Worm (Caenorhabditis elegans) whole organism, L4 larva: Measurements from ENCODE around the gene srv-19.

Experiments used
- aly-2 ChIP-seq: sonication (generic microtip); optimal IDR thresholded peaks from 2 replicates; lab custom pipeline; 2018; ENCODE audit warnings: missing biosample characterization, missing genetic modification characterization
- ces-1 ChIP-seq: fragments of 150-350 bp; sonication (generic microtip); optimal IDR thresholded peaks from 4 replicates; lab custom pipeline; 2014; ENCODE audit warnings: missing biosample characterization, missing genetic modification reagents, missing genetic modification characterization
- lir-3 ChIP-seq: sonication (generic microtip); optimal IDR thresholded peaks from 2 replicates; lab custom pipeline; 2016; ENCODE audit warnings: mild to moderate bottlenecking, missing genetic modification characterization, missing compliant biosample characterization
- pha-4 ChIP-seq, 2 experiments: fragments of 150-350 bp in 1 of 2; fragments of 200-800 bp in 1 of 2; sonication (Bioruptor generic) in 1 of 2; IDR thresholded peaks in 1 of 2; optimal IDR thresholded peaks in 1 of 2; 2 replicates each; pipeline versions ENCODE4 v1.3.6 to Lab custom; 2014 to 2022; ENCODE audit warnings: missing genetic modification characterization in 2 of 2, missing genetic modification reagents in 2 of 2, missing biosample characterization in 1 of 2, missing compliant biosample characterization in 1 of 2

ce11 chrIV:5846269-5846668 lies 27.5 kb downstream of the srv-19 start, which contains the start of gene sams-4:
- TF ChIP-seq ces-1 (GFP tag; lab: Kevin White, UChicago) = no peak
- TF ChIP-seq lir-3 (tag; lab: Kevin White, UChicago) = no peak
- TF ChIP-seq pha-4 (GFP tag; IDR thresholded peaks at IDR 0.05; lab: Robert Waterston, UW) = no peak
- TF ChIP-seq pha-4 (tag; optimal IDR thresholded peaks at IDR 0.05; lab: Kevin White, UChicago) = no peak
- TF ChIP-seq aly-2 (tag; lab: Kevin White, UChicago) = no peak
